Worm (Caenorhabditis elegans) whole organism, young adult: ENCODE data around the gene zen-4.

Experiments
- F22D6.2 ChIP-seq: sonication (generic microtip); optimal IDR thresholded peaks from 2 replicates; lab custom pipeline; 2016; ENCODE audit warnings: mild to moderate bottlenecking, missing genetic modification characterization, missing compliant biosample characterization
- F33H1.4 ChIP-seq: fragments of 200-800 bp; sonication (Bioruptor generic); IDR thresholded peaks from 2 replicates; pipeline ENCODE4 v1.3.6; 2022; ENCODE audit warnings: missing genetic modification reagents, missing genetic modification characterization, missing compliant biosample characterization
- F49E8.2 ChIP-seq: sonication (generic microtip); optimal IDR thresholded peaks from 3 replicates; lab custom pipeline; 2017; ENCODE audit warnings: missing genetic modification characterization, mild to moderate bottlenecking, missing compliant biosample characterization, antibody characterized with exemption, moderate library complexity; ENCODE audit not compliant: insufficient read depth
- F52B5.7 ChIP-seq: sonication (generic microtip); optimal IDR thresholded peaks from 2 replicates; lab custom pipeline; 2016; ENCODE audit warnings: mild to moderate bottlenecking, missing genetic modification characterization, missing compliant biosample characterization
- K11D2.4 ChIP-seq: fragments of 200-800 bp; sonication (Bioruptor generic); IDR thresholded peaks from 2 replicates; pipeline ENCODE4 v1.3.6; 2022; ENCODE audit warnings: missing genetic modification reagents, missing genetic modification characterization, missing compliant biosample characterization
- T07F8.4 ChIP-seq: sonication (generic microtip); optimal IDR thresholded peaks from 2 replicates; lab custom pipeline; 2016; ENCODE audit warnings: mild to moderate bottlenecking, missing genetic modification characterization, moderate library complexity, missing compliant biosample characterization
- T26A5.8 ChIP-seq: sonication (generic microtip); optimal IDR thresholded peaks from 2 replicates; lab custom pipeline; 2016; ENCODE audit warnings: missing genetic modification characterization, missing compliant biosample characterization
- Y56A3A.18 ChIP-seq: fragments of 200-800 bp; sonication (Bioruptor generic); IDR thresholded peaks from 2 replicates; pipeline ENCODE4 v1.3.6; 2022; ENCODE audit warnings: missing genetic modification reagents, missing genetic modification characterization, missing compliant biosample characterization
- ZK185.1 ChIP-seq: sonication (generic microtip); optimal IDR thresholded peaks from 2 replicates; lab custom pipeline; 2016; ENCODE audit warnings: mild to moderate bottlenecking, missing genetic modification characterization, missing compliant biosample characterization; ENCODE audit not compliant: poor library complexity, severe bottlenecking
- akir-1 ChIP-seq: fragments of 200-800 bp; sonication (Bioruptor generic); optimal IDR thresholded peaks from 2 replicates; lab custom pipeline; 2018; ENCODE audit warnings: mild to moderate bottlenecking, missing genetic modification characterization, moderate library complexity, missing compliant biosample characterization
- aptf-3 ChIP-seq: fragments of 200-800 bp; sonication (Bioruptor generic); IDR thresholded peaks from 2 replicates; pipeline ENCODE4 v1.3.6; 2022; ENCODE audit warnings: missing genetic modification characterization, missing compliant biosample characterization
- atf-7 ChIP-seq: sonication (generic microtip); optimal IDR thresholded peaks from 2 replicates; lab custom pipeline; 2017; ENCODE audit warnings: mild to moderate bottlenecking, missing genetic modification characterization, missing compliant biosample characterization
- athp-1 ChIP-seq: sonication (generic microtip); optimal IDR thresholded peaks from 2 replicates; lab custom pipeline; 2017; ENCODE audit warnings: mild to moderate bottlenecking, missing genetic modification characterization, missing compliant biosample characterization
- attf-6 ChIP-seq: fragments of 200-800 bp; sonication (Bioruptor generic); IDR thresholded peaks from 2 replicates; pipeline ENCODE4 v1.3.6; 2022; ENCODE audit warnings: missing genetic modification reagents, missing genetic modification characterization, missing compliant biosample characterization
- bed-1 ChIP-seq: fragments of 200-800 bp; sonication (Bioruptor generic); IDR thresholded peaks from 2 replicates; pipeline ENCODE4 v1.3.6; 2022; ENCODE audit warnings: missing genetic modification reagents, missing genetic modification characterization, missing compliant biosample characterization
- bed-2 ChIP-seq: fragments of 200-800 bp; sonication (Bioruptor generic); IDR thresholded peaks from 2 replicates; pipeline ENCODE4 v1.3.6; 2022; ENCODE audit warnings: missing genetic modification reagents, missing genetic modification characterization, missing compliant biosample characterization
- ceh-40 ChIP-seq: fragments of 200-800 bp; sonication (Bioruptor generic); IDR thresholded peaks from 2 replicates; pipeline ENCODE4 v1.3.6; 2022; ENCODE audit warnings: missing genetic modification characterization, missing compliant biosample characterization
- die-1 ChIP-seq: sonication (generic microtip); optimal IDR thresholded peaks from 2 replicates; lab custom pipeline; 2016; ENCODE audit warnings: missing genotype, mild to moderate bottlenecking, missing genetic modification characterization, missing compliant biosample characterization
- dpl-1 ChIP-seq: fragments of 150-350 bp; optimal IDR thresholded peaks from 2 replicates; lab custom pipeline; 2014; ENCODE audit warnings: missing biosample characterization, missing genetic modification reagents, missing genetic modification characterization
- egl-18 ChIP-seq: fragments of 200-800 bp; sonication (Bioruptor generic); IDR thresholded peaks from 2 replicates; pipeline ENCODE4 v1.3.6; 2022; ENCODE audit warnings: missing genetic modification reagents, missing genetic modification characterization, missing compliant biosample characterization
- ekl-4 ChIP-seq: fragments of 200-800 bp; sonication (Bioruptor generic); IDR thresholded peaks from 2 replicates; pipeline ENCODE4 v1.3.6; 2022; ENCODE audit warnings: missing genetic modification reagents, missing genetic modification characterization, missing compliant biosample characterization
- ets-4 ChIP-seq: fragments of 200-800 bp; sonication (Bioruptor generic); optimal IDR thresholded peaks from 2 replicates; lab custom pipeline; 2018; ENCODE audit warnings: mild to moderate bottlenecking, missing genetic modification characterization, missing compliant biosample characterization
- fkh-3 ChIP-seq: sonication (generic microtip); optimal IDR thresholded peaks from 2 replicates; lab custom pipeline; 2016; ENCODE audit warnings: mild to moderate bottlenecking, missing genetic modification characterization, missing compliant biosample characterization
- hmg-1.2 ChIP-seq: fragments of 200-800 bp; sonication (Bioruptor generic); IDR thresholded peaks from 2 replicates; pipeline ENCODE4 v1.3.6; 2022; ENCODE audit warnings: missing genetic modification reagents, missing genetic modification characterization, missing compliant biosample characterization
- let-607 ChIP-seq, 2 experiments: fragments of 200-800 bp in 1 of 2; sonication (Bioruptor generic) in 1 of 2; sonication (generic microtip) in 1 of 2; optimal IDR thresholded peaks; 2 replicates each; lab custom pipeline; 2016 to 2018; ENCODE audit warnings: mild to moderate bottlenecking in 2 of 2, missing compliant biosample characterization in 2 of 2, missing genetic modification characterization in 2 of 2, moderate library complexity in 2 of 2, missing genotype in 1 of 2
- lin-40 ChIP-seq: sonication (generic microtip); optimal IDR thresholded peaks from 2 replicates; lab custom pipeline; 2016; ENCODE audit warnings: missing genetic modification characterization, mild to moderate bottlenecking, missing compliant biosample characterization, missing genotype, missing genetic modification reagents
- lir-1 ChIP-seq: fragments of 200-800 bp; sonication (Bioruptor generic); conservative IDR thresholded peaks from 2 replicates; pipeline ENCODE4 v1.3.6; 2022; ENCODE audit warnings: missing genetic modification reagents, missing genetic modification characterization, missing compliant biosample characterization
- lsl-1 ChIP-seq: fragments of 200-800 bp; sonication (Bioruptor generic); optimal IDR thresholded peaks from 2 replicates; lab custom pipeline; 2018; ENCODE audit warnings: mild to moderate bottlenecking, missing genetic modification characterization, moderate library complexity, missing compliant biosample characterization
- mel-28 ChIP-seq: sonication (generic microtip); optimal IDR thresholded peaks from 2 replicates; lab custom pipeline; 2016; ENCODE audit warnings: borderline replicate concordance, mild to moderate bottlenecking, missing genetic modification characterization, missing compliant biosample characterization
- nfya-2 ChIP-seq: fragments of 200-800 bp; sonication (Bioruptor generic); IDR thresholded peaks from 2 replicates; pipeline ENCODE4 v1.3.6; 2022; ENCODE audit warnings: missing genetic modification reagents, missing genetic modification characterization, missing compliant biosample characterization
- nfyb-1 ChIP-seq: fragments of 200-800 bp; sonication (Bioruptor generic); IDR thresholded peaks from 2 replicates; pipeline ENCODE4 v1.3.6; 2022; ENCODE audit warnings: missing genetic modification reagents, missing genetic modification characterization, missing compliant biosample characterization
- rcor-1 ChIP-seq: fragments of 200-800 bp; sonication (Bioruptor generic); IDR thresholded peaks from 2 replicates; pipeline ENCODE4 v1.3.6; 2022; ENCODE audit warnings: missing genetic modification reagents, missing genetic modification characterization, missing compliant biosample characterization
- rec-8 ChIP-seq, 2 experiments: sonication (generic microtip); optimal IDR thresholded peaks; 2 replicates each; lab custom pipeline; 2016; ENCODE audit warnings: mild to moderate bottlenecking in 2 of 2, missing genetic modification characterization in 2 of 2, missing genetic modification reagents in 2 of 2, missing genotype in 2 of 2, missing biosample characterization in 1 of 2, missing compliant biosample characterization in 1 of 2, moderate library complexity in 1 of 2
- repo-1 ChIP-seq: sonication (generic microtip); optimal IDR thresholded peaks from 2 replicates; lab custom pipeline; 2017; ENCODE audit warnings: mild to moderate bottlenecking, missing genetic modification characterization, missing compliant biosample characterization
- rpc-1 ChIP-seq, 2 experiments: fragments of 150-350 bp in 1 of 2; sonication (generic microtip) in 1 of 2; optimal IDR thresholded peaks; 2 replicates each; lab custom pipeline; 2014 to 2018; ENCODE audit warnings: missing biosample characterization in 1 of 2, missing genetic modification characterization in 1 of 2, missing genetic modification reagents in 1 of 2, missing genotype in 1 of 2
- sea-2 ChIP-seq: fragments of 200-800 bp; sonication (Bioruptor generic); IDR thresholded peaks from 2 replicates; pipeline ENCODE4 v1.3.6; 2022; ENCODE audit warnings: missing genetic modification characterization, missing compliant biosample characterization
- snpc-1.1 ChIP-seq: sonication (generic microtip); optimal IDR thresholded peaks from 2 replicates; lab custom pipeline; 2017; ENCODE audit warnings: missing genetic modification characterization, mild to moderate bottlenecking, missing compliant biosample characterization, antibody characterized with exemption, moderate library complexity, missing genotype, missing genetic modification reagents; ENCODE audit not compliant: insufficient read depth
- snpc-1.3 ChIP-seq: sonication (generic microtip); optimal IDR thresholded peaks from 2 replicates; lab custom pipeline; 2017; ENCODE audit warnings: missing genetic modification characterization, mild to moderate bottlenecking, missing compliant biosample characterization, antibody characterized with exemption, moderate library complexity, missing genotype, missing genetic modification reagents; ENCODE audit not compliant: insufficient read depth
- snpc-4 ChIP-seq, 5 experiments: fragments of 150-350 bp in 1 of 5; sonication (generic microtip) in 4 of 5; optimal IDR thresholded peaks; 2 replicates each; lab custom pipeline; 2014 to 2018; ENCODE audit warnings: missing genetic modification characterization in 5 of 5, missing biosample characterization in 3 of 5, antibody characterized with exemption in 2 of 5, mild to moderate bottlenecking in 2 of 5, missing compliant biosample characterization in 2 of 5, missing genotype in 2 of 5, moderate library complexity in 2 of 5, missing genetic modification reagents in 1 of 5
- tbx-9 ChIP-seq: sonication (generic microtip); optimal IDR thresholded peaks from 2 replicates; lab custom pipeline; 2016; ENCODE audit warnings: borderline replicate concordance, missing genetic modification characterization, inconsistent platforms, missing compliant biosample characterization
- ztf-25 ChIP-seq: fragments of 200-800 bp; sonication (Bioruptor generic); IDR thresholded peaks from 2 replicates; pipeline ENCODE4 v1.3.6; 2022; ENCODE audit warnings: missing genetic modification reagents, missing genetic modification characterization, missing compliant biosample characterization
- ztf-3 ChIP-seq: fragments of 200-800 bp; sonication (Bioruptor generic); optimal IDR thresholded peaks from 2 replicates; lab custom pipeline; 2018; ENCODE audit warnings: mild to moderate bottlenecking, missing genetic modification characterization, missing compliant biosample characterization
- ztf-6 ChIP-seq: fragments of 200-800 bp; sonication (Bioruptor generic); IDR thresholded peaks from 2 replicates; pipeline ENCODE4 v1.3.6; 2022; ENCODE audit warnings: missing genetic modification reagents, missing genetic modification characterization, missing compliant biosample characterization

Gene zen-4

ce11 chrIV:6097040-6097928 is 20.7 kb upstream of the zen-4 start (continued):
- peak; percentile 48; the same call in 1 of the 2 replicates for TF ChIP-seq K11D2.4 (GFP tag; lab: Robert Waterston, UW)
- no peak for TF ChIP-seq F52B5.7 (tag; lab: Kevin White, UChicago)
- TF ChIP-seq snpc-1.1 (tag; lab: Kevin White, UChicago) = no peak
- peak; percentile 65; the same call in 1 of the 2 replicates for TF ChIP-seq nfyb-1 (GFP tag; lab: Robert Waterston, UW)
- no peak for TF ChIP-seq ztf-25 (GFP tag; lab: Robert Waterston, UW)
- peak; percentile 61 for TF ChIP-seq ZK185.1 (tag; lab: Kevin White, UChicago)
- TF ChIP-seq lin-40 (tag; lab: Kevin White, UChicago) = peak; percentile 67
- no peak for TF ChIP-seq T07F8.4 (tag; lab: Kevin White, UChicago)
- TF ChIP-seq rec-8 (tag; optimal IDR thresholded peaks at IDR 0.05; lab: Kevin White, UChicago) = no peak
- no peak for TF ChIP-seq attf-6 (GFP tag; lab: Robert Waterston, UW)
- peak; percentile 1 to 35 for TF ChIP-seq let-607 (tag; optimal IDR thresholded peaks at IDR 0.05; lab: Kevin White, UChicago)
- TF ChIP-seq ceh-40 = no peak
- no peak for TF ChIP-seq bed-2 (GFP tag; lab: Robert Waterston, UW)
- peak; percentile 48 for TF ChIP-seq die-1 (tag; lab: Kevin White, UChicago)
- no peak for TF ChIP-seq F49E8.2 (tag; lab: Kevin White, UChicago)
- TF ChIP-seq Y56A3A.18 = 0 out of 2 replicates have a peak, but pooled peaks have one; percentile 65
- peak; percentile 91 for TF ChIP-seq ets-4 (GFP tag; lab: Kevin White, UChicago)
- TF ChIP-seq akir-1 = no peak
- TF ChIP-seq ekl-4 = peak; percentile 34; the same call in 1 of the 2 replicates
- TF ChIP-seq snpc-1.3 (tag; lab: Kevin White, UChicago) = no peak
- TF ChIP-seq dpl-1 (GFP tag; lab: Kevin White, UChicago) = no peak
- no peak for TF ChIP-seq rpc-1 (optimal IDR thresholded peaks at IDR 0.05; lab: Kevin White, UChicago)
- TF ChIP-seq rpc-1 (tag; optimal IDR thresholded peaks at IDR 0.05; lab: Kevin White, UChicago) = no peak
- TF ChIP-seq bed-1 (GFP tag; lab: Robert Waterston, UW) = no peak
- no peak for TF ChIP-seq F33H1.4 (GFP tag; lab: Robert Waterston, UW)
- TF ChIP-seq nfya-2 (GFP tag; lab: Robert Waterston, UW) = no peak
- no peak for TF ChIP-seq sea-2
- TF ChIP-seq ztf-6 (GFP tag; lab: Robert Waterston, UW) = no peak
- TF ChIP-seq ztf-3 (GFP tag; lab: Kevin White, UChicago) = peak; percentile 58
- peak; percentile 2 for TF ChIP-seq snpc-4 (GFP tag; optimal IDR thresholded peaks at IDR 0.05; lab: Kevin White, UChicago)
- TF ChIP-seq snpc-4 (tag; optimal IDR thresholded peaks at IDR 0.05; lab: Kevin White, UChicago) = peak in 3 of 4 experiments; percentile 52 to 86 (median 72)
- peak; percentile 90 for TF ChIP-seq hmg-1.2 (GFP tag; lab: Robert Waterston, UW)
- peak; percentile 81 for TF ChIP-seq atf-7 (tag; lab: Kevin White, UChicago)
- no peak for TF ChIP-seq T26A5.8 (tag; lab: Kevin White, UChicago)
- TF ChIP-seq tbx-9 (tag; lab: Kevin White, UChicago) = no peak
- no peak for TF ChIP-seq F22D6.2
- TF ChIP-seq mel-28 (tag; lab: Kevin White, UChicago) = no peak
- no peak for TF ChIP-seq lsl-1 (GFP tag; lab: Kevin White, UChicago)
- no peak for TF ChIP-seq athp-1 (tag; lab: Kevin White, UChicago)
- no peak for TF ChIP-seq repo-1 (tag; lab: Kevin White, UChicago)
- no peak for TF ChIP-seq lir-1 (GFP tag; lab: Robert Waterston, UW)
- no peak for TF ChIP-seq fkh-3
- TF ChIP-seq egl-18 = no peak
- TF ChIP-seq rcor-1 (GFP tag; lab: Robert Waterston, UW) = 0 out of 2 replicates have a peak, but pooled peaks have one; percentile 35
- no peak for TF ChIP-seq aptf-3 (GFP tag; lab: Robert Waterston, UW)
- TF ChIP-seq, all 124 proteins: peak for 41
